Worm (Caenorhabditis elegans): ENCODE data around the gene mut-7.
A peak's percentile ranks its signal among the peaks of the same experiment; 100 is the strongest.

The mut-7 gene

ce11 chrIII:9521410-9522090, 20.6 kb downstream of the mut-7 start, which contains the start of the genes clu-1 and prp-40 (continued):
- TF ChIP-seq C17E4.6 (GFP tag; IDR thresholded peaks at IDR 0.05) = 0 out of 2 replicates have a peak, but pooled peaks have one; percentile 26
- TF ChIP-seq ceh-100 (GFP tag; IDR thresholded peaks at IDR 0.05) = peak; percentile 77
- peak; percentile 54 for TF ChIP-seq efl-1 (GFP tag; optimal IDR thresholded peaks at IDR 0.05)
- TF ChIP-seq lag-1 (GFP tag; IDR thresholded peaks at IDR 0.05) = no peak
- no peak for TF ChIP-seq lsy-27 (tag; optimal IDR thresholded peaks at IDR 0.05; ENCODE audit: borderline replicate concordance, insufficient read depth)
- no peak for TF ChIP-seq cebp-2 (GFP tag; IDR thresholded peaks at IDR 0.05)
- no peak for TF ChIP-seq bed-1 (GFP tag; IDR thresholded peaks at IDR 0.05)
- TF ChIP-seq unc-130 (GFP tag; optimal IDR thresholded peaks at IDR 0.05) = peak; percentile 39
- peak; percentile 24 for TF ChIP-seq xnd-1 (tag; optimal IDR thresholded peaks at IDR 0.05)
- peak; percentile 94 for TF ChIP-seq attf-5 (GFP tag; optimal IDR thresholded peaks at IDR 0.05)
- TF ChIP-seq him-1 (tag; optimal IDR thresholded peaks at IDR 0.05) = peak; percentile 27
- peak; percentile 79 for TF ChIP-seq D2030.7 (GFP tag; IDR thresholded peaks at IDR 0.05)
- peak; percentile 76 for TF ChIP-seq snpc-1.3 (tag; optimal IDR thresholded peaks at IDR 0.05; ENCODE audit: insufficient read depth)
- TF ChIP-seq ZK185.1 (tag; optimal IDR thresholded peaks at IDR 0.05; ENCODE audit: poor library complexity, severe bottlenecking) = peak; percentile 69
- TF ChIP-seq lin-40 (tag; optimal IDR thresholded peaks at IDR 0.05) = peak; percentile 85
- peak; percentile 39 for TF ChIP-seq dpl-1 (GFP tag; optimal IDR thresholded peaks at IDR 0.05)
- no peak; the same call in 1 of the 2 replicates for TF ChIP-seq lir-1 (GFP tag; conservative IDR thresholded peaks at IDR 0.05)
- no peak for TF ChIP-seq F57A8.1 (GFP tag; optimal IDR thresholded peaks at IDR 0.05)
- TF ChIP-seq ekl-4 (GFP tag; IDR thresholded peaks at IDR 0.05) = peak; percentile 85
- TF ChIP-seq hrde-1 (tag; optimal IDR thresholded peaks at IDR 0.05; ENCODE audit: borderline replicate concordance) = no peak
- TF ChIP-seq nfyb-1 (GFP tag; IDR thresholded peaks at IDR 0.05) = peak; percentile 88
- peak; percentile 70 for TF ChIP-seq F33H1.4 (GFP tag; IDR thresholded peaks at IDR 0.05)
- peak; percentile 85 for TF ChIP-seq ceh-27 (GFP tag; optimal IDR thresholded peaks at IDR 0.05)
- TF ChIP-seq lin-54 (GFP tag; optimal IDR thresholded peaks at IDR 0.05) = peak; percentile 78
- no peak for TF ChIP-seq ets-4 (GFP tag; optimal IDR thresholded peaks at IDR 0.05)
- TF ChIP-seq mcd-1 (GFP tag; IDR thresholded peaks at IDR 0.05) = peak; percentile 95
- TF ChIP-seq F23B12.7 (tag; optimal IDR thresholded peaks at IDR 0.05; ENCODE audit: insufficient read depth) = peak; percentile 90
- TF ChIP-seq hlh-12 (tag; optimal IDR thresholded peaks at IDR 0.05) = no peak
- no peak for TF ChIP-seq snpc-4 (GFP tag; optimal IDR thresholded peaks at IDR 0.05)
- peak; percentile 64 to 77 (median 70) for TF ChIP-seq snpc-4 (tag; optimal IDR thresholded peaks at IDR 0.05)
- TF ChIP-seq F49E8.2 (tag; optimal IDR thresholded peaks at IDR 0.05; ENCODE audit: insufficient read depth) = peak; percentile 32
- TF ChIP-seq lin-26 (GFP tag; IDR thresholded peaks at IDR 0.05) = no peak
- peak; percentile 5 for TF ChIP-seq athp-1 (tag; optimal IDR thresholded peaks at IDR 0.05)
- no peak for TF ChIP-seq die-1 (tag; optimal IDR thresholded peaks at IDR 0.05)
- no peak for TF ChIP-seq nhr-90 (tag; optimal IDR thresholded peaks at IDR 0.05)
- TF ChIP-seq repo-1 (tag; optimal IDR thresholded peaks at IDR 0.05) = peak; percentile 44
- TF ChIP-seq attf-6 (GFP tag; IDR thresholded peaks at IDR 0.05) = no peak
- no peak for TF ChIP-seq Y95B8A.8 (GFP tag; IDR thresholded peaks at IDR 0.05)
- TF ChIP-seq snpc-1.1 (tag; optimal IDR thresholded peaks at IDR 0.05; ENCODE audit: insufficient read depth) = peak; percentile 3
- TF ChIP-seq ceh-91 (GFP tag; IDR thresholded peaks at IDR 0.05) = peak; percentile 67
- TF ChIP-seq mel-28 (tag; optimal IDR thresholded peaks at IDR 0.05; ENCODE audit: borderline replicate concordance) = no peak
- TF ChIP-seq ztf-25 (GFP tag; IDR thresholded peaks at IDR 0.05) = no peak
- TF ChIP-seq sptf-2 (GFP tag; optimal IDR thresholded peaks at IDR 0.05) = peak; percentile 13
- peak; percentile 39 for TF ChIP-seq atf-7 (tag; optimal IDR thresholded peaks at IDR 0.05)
- peak; percentile 98 for TF ChIP-seq ztf-18 (tag; optimal IDR thresholded peaks at IDR 0.05)
- TF ChIP-seq K12H6.12 (tag; optimal IDR thresholded peaks at IDR 0.05) = peak; percentile 70
